ENCODE assay signal across 1 fruit fly cellular context in the genomic region with DNA sequence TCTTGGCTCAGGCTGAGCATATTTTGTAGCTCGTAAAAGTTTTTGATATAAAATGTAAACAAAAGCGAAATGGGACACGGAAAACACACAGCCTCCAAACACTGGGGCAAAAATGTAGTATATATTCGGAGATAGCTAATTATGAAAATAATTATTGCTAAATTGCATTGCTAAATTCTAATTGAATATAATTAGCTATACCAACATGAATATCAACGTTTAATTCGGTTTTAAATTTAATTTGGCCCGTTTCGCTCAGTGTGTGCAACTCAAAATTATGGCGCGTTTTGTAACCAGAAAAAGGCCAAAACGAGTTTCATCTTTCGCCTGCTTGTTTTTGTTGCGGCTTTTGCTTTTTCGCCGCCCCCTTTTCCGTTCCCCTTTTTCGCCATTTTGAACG.
TF ChIP-seq lines count a peak whose summit lies in the region.

No protein-coding gene starts in this region.

TF ChIP-seq in whole organism, embryonic, 481 proteins besides CTCF, POLR2A, EP300 and RAD21 (continued from another document):
- TF ChIP-seq CG10431 (GFP tag; optimal IDR thresholded peaks at IDR 0.05; lab: Kevin White, UChicago): no peak
- TF ChIP-seq Hr51 (GFP tag; optimal IDR thresholded peaks at IDR 0.05; lab: Kevin White, UChicago): peak in 1 of 2 experiments; percentile 48
- no peak for TF ChIP-seq Hr39 (optimal IDR thresholded peaks at IDR 0.05; lab: Kevin White, UChicago)
- no peak for TF ChIP-seq sima (GFP tag; optimal IDR thresholded peaks at IDR 0.05; lab: Kevin White, UChicago)
- TF ChIP-seq Camta (GFP tag; optimal IDR thresholded peaks at IDR 0.05; lab: Kevin White, UChicago): no peak
- TF ChIP-seq CG18011 (GFP tag; optimal IDR thresholded peaks at IDR 0.05; lab: Kevin White, UChicago): no peak
- no peak for TF ChIP-seq Deaf1 (tag; optimal IDR thresholded peaks at IDR 0.05; lab: Kevin White, UChicago)
- TF ChIP-seq inv (GFP tag; IDR thresholded peaks at IDR 0.05; lab: Robert Waterston, UW; ENCODE audit: partially characterized antibody): no peak
- TF ChIP-seq CG9932 (GFP tag; IDR thresholded peaks at IDR 0.05; lab: Robert Waterston, UW): no peak
- no peak for TF ChIP-seq CG7928 (GFP tag; optimal IDR thresholded peaks at IDR 0.05; lab: Kevin White, UChicago)
- TF ChIP-seq danr (GFP tag; IDR thresholded peaks at IDR 0.05; lab: Robert Waterston, UW): no peak
- no peak for TF ChIP-seq tgo (GFP tag; IDR thresholded peaks at IDR 0.05; lab: Robert Waterston, UW)
- no peak for TF ChIP-seq Ets97D (GFP tag; optimal IDR thresholded peaks at IDR 0.05; lab: Kevin White, UChicago)
- no peak for TF ChIP-seq Taf1 (GFP tag; IDR thresholded peaks at IDR 0.05; lab: Robert Waterston, UW)
- TF ChIP-seq Max (GFP tag; optimal IDR thresholded peaks at IDR 0.05; lab: Kevin White, UChicago): no peak
- TF ChIP-seq CG10321 (GFP tag; IDR thresholded peaks at IDR 0.05; lab: Robert Waterston, UW): no peak
- TF ChIP-seq tll (GFP tag; optimal IDR thresholded peaks at IDR 0.05; lab: Kevin White, UChicago): no peak
- TF ChIP-seq Eip74EF (GFP tag; optimal IDR thresholded peaks at IDR 0.05; lab: Kevin White, UChicago): no peak
- TF ChIP-seq btn (GFP tag; optimal IDR thresholded peaks at IDR 0.05; lab: Kevin White, UChicago): no peak
- TF ChIP-seq rib (GFP tag; IDR thresholded peaks at IDR 0.05; lab: Robert Waterston, UW): no peak
- TF ChIP-seq CG15269 (tag; optimal IDR thresholded peaks at IDR 0.05; lab: Kevin White, UChicago): peak; percentile 27
- no peak for TF ChIP-seq Myb (GFP tag; optimal IDR thresholded peaks at IDR 0.05; lab: Kevin White, UChicago)
- 0 out of 3 replicates have a peak, but pooled peaks have one; percentile 32 for TF ChIP-seq dysf (GFP tag; IDR thresholded peaks at IDR 0.05; lab: Robert Waterston, UW)
- TF ChIP-seq so (GFP tag; IDR thresholded peaks at IDR 0.05; lab: Robert Waterston, UW): no peak
- no peak for TF ChIP-seq CG30020 (tag; optimal IDR thresholded peaks at IDR 0.05; lab: Kevin White, UChicago)
- no peak for TF ChIP-seq grau (tag; optimal IDR thresholded peaks at IDR 0.05; lab: Kevin White, UChicago)
- no peak for TF ChIP-seq CG10543 (GFP tag; optimal IDR thresholded peaks at IDR 0.05; lab: Kevin White, UChicago)
- no peak for TF ChIP-seq crol (GFP tag; IDR thresholded peaks at IDR 0.05; lab: Robert Waterston, UW)
- TF ChIP-seq E2f1 (GFP tag; IDR thresholded peaks at IDR 0.05; lab: Robert Waterston, UW): no peak
- TF ChIP-seq prd (optimal IDR thresholded peaks at IDR 0.05; lab: Kevin White, UChicago): no peak
- TF ChIP-seq prd (GFP tag; IDR thresholded peaks at IDR 0.05; lab: Robert Waterston, UW): peak; percentile 20; the same call in 1 of the 3 replicates
- TF ChIP-seq Dek (tag; optimal IDR thresholded peaks at IDR 0.05; lab: Kevin White, UChicago): no peak
- no peak for TF ChIP-seq CG43689 (GFP tag; IDR thresholded peaks at IDR 0.05; lab: Robert Waterston, UW)
- no peak for TF ChIP-seq nerfin-1 (tag; optimal IDR thresholded peaks at IDR 0.05; lab: Kevin White, UChicago)
- peak; percentile 27; the same call in 1 of the 3 replicates for TF ChIP-seq H15 (GFP tag; IDR thresholded peaks at IDR 0.05; lab: Robert Waterston, UW)
- TF ChIP-seq esg (GFP tag; conservative IDR thresholded peaks at IDR 0.05; lab: Robert Waterston, UW): no peak
- TF ChIP-seq bsh (GFP tag; optimal IDR thresholded peaks at IDR 0.05; lab: Kevin White, UChicago): no peak
- peak; percentile 24 for TF ChIP-seq CoRest (tag; optimal IDR thresholded peaks at IDR 0.05; lab: Kevin White, UChicago)
- no peak for TF ChIP-seq CG17912 (GFP tag; optimal IDR thresholded peaks at IDR 0.05; lab: Kevin White, UChicago)
- TF ChIP-seq Abd-B (GFP tag; optimal IDR thresholded peaks at IDR 0.05; lab: Kevin White, UChicago): peak; percentile 2
- TF ChIP-seq ase (GFP tag; IDR thresholded peaks at IDR 0.05; lab: Robert Waterston, UW): no peak
- TF ChIP-seq CG4730 (GFP tag; IDR thresholded peaks at IDR 0.05; lab: Robert Waterston, UW): no peak
- no peak for TF ChIP-seq psq (GFP tag; optimal IDR thresholded peaks at IDR 0.05; lab: Kevin White, UChicago)
- TF ChIP-seq bcd (GFP tag; optimal IDR thresholded peaks at IDR 0.05; lab: Kevin White, UChicago): no peak
- peak; percentile 29; the same call in 1 of the 2 replicates for TF ChIP-seq lmd (GFP tag; IDR thresholded peaks at IDR 0.05; lab: Robert Waterston, UW)
- TF ChIP-seq Doc2 (GFP tag; IDR thresholded peaks at IDR 0.05; lab: Robert Waterston, UW): no peak
- TF ChIP-seq CG13624 (GFP tag; optimal IDR thresholded peaks at IDR 0.05; lab: Kevin White, UChicago): peak; percentile 38
- TF ChIP-seq sisA (GFP tag; IDR thresholded peaks at IDR 0.05; lab: Robert Waterston, UW): no peak
- no peak for TF ChIP-seq Doc3 (GFP tag; IDR thresholded peaks at IDR 0.05; lab: Robert Waterston, UW; ENCODE audit: partially characterized antibody)
- no peak for TF ChIP-seq tap (tag; optimal IDR thresholded peaks at IDR 0.05; lab: Kevin White, UChicago)
- TF ChIP-seq BEAF-32 (GFP tag; optimal IDR thresholded peaks at IDR 0.05; lab: Kevin White, UChicago): no peak
- no peak for TF ChIP-seq CG15073 (GFP tag; optimal IDR thresholded peaks at IDR 0.05; lab: Kevin White, UChicago)
- no peak for TF ChIP-seq insv (GFP tag; optimal IDR thresholded peaks at IDR 0.05; lab: Kevin White, UChicago)
- no peak for TF ChIP-seq CG9437 (GFP tag; optimal IDR thresholded peaks at IDR 0.05; lab: Kevin White, UChicago)
- peak; percentile 20 for TF ChIP-seq CG12071 (GFP tag; optimal IDR thresholded peaks at IDR 0.05; lab: Kevin White, UChicago)
- TF ChIP-seq fd64A (GFP tag; optimal IDR thresholded peaks at IDR 0.05; lab: Kevin White, UChicago): no peak
- TF ChIP-seq dan (GFP tag; IDR thresholded peaks at IDR 0.05; lab: Robert Waterston, UW): no peak
- no peak for TF ChIP-seq Pdp1 (GFP tag; optimal IDR thresholded peaks at IDR 0.05; lab: Kevin White, UChicago)
- TF ChIP-seq CG30403 (GFP tag; optimal IDR thresholded peaks at IDR 0.05; lab: Kevin White, UChicago): peak; percentile 36
- no peak for TF ChIP-seq dati (GFP tag; IDR thresholded peaks at IDR 0.05; lab: Robert Waterston, UW)
- no peak for TF ChIP-seq jigr1 (GFP tag; IDR thresholded peaks at IDR 0.05; lab: Robert Waterston, UW)
- TF ChIP-seq Sox102F (GFP tag; optimal IDR thresholded peaks at IDR 0.05; lab: Kevin White, UChicago): peak; percentile 35
- TF ChIP-seq gt (GFP tag; IDR thresholded peaks at IDR 0.05; lab: Robert Waterston, UW): no peak
- TF ChIP-seq CG12104 (GFP tag; optimal IDR thresholded peaks at IDR 0.05; lab: Kevin White, UChicago): no peak
- TF ChIP-seq Optix (GFP tag; IDR thresholded peaks at IDR 0.05; lab: Robert Waterston, UW): no peak
- no peak for TF ChIP-seq CG1832 (GFP tag; optimal IDR thresholded peaks at IDR 0.05; lab: Kevin White, UChicago)
- no peak for TF ChIP-seq Drgx (GFP tag; IDR thresholded peaks at IDR 0.05; lab: Robert Waterston, UW)
- TF ChIP-seq en (GFP tag; optimal IDR thresholded peaks at IDR 0.05; lab: Kevin White, UChicago): no peak
- 0 out of 3 replicates have a peak, but pooled peaks have one; percentile 30 for TF ChIP-seq ci (GFP tag; IDR thresholded peaks at IDR 0.05; lab: Robert Waterston, UW)
- TF ChIP-seq Side (GFP tag; optimal IDR thresholded peaks at IDR 0.05; lab: Kevin White, UChicago): no peak
- no peak for TF ChIP-seq Hmx (GFP tag; optimal IDR thresholded peaks at IDR 0.05; lab: Kevin White, UChicago)
- no peak for TF ChIP-seq CG12299 (tag; optimal IDR thresholded peaks at IDR 0.05; lab: Kevin White, UChicago)
- no peak for TF ChIP-seq pb (GFP tag; optimal IDR thresholded peaks at IDR 0.05; lab: Kevin White, UChicago)
- TF ChIP-seq oc (tag; optimal IDR thresholded peaks at IDR 0.05; lab: Kevin White, UChicago): no peak
- no peak for TF ChIP-seq sc (optimal IDR thresholded peaks at IDR 0.05; lab: Kevin White, UChicago)
- TF ChIP-seq sc (GFP tag; optimal IDR thresholded peaks at IDR 0.05; lab: Kevin White, UChicago): no peak
- no peak for TF ChIP-seq CG1024 (GFP tag; IDR thresholded peaks at IDR 0.05; lab: Robert Waterston, UW)
TF ChIP-seq in whole organism, embryonic: peak in this region for 83.
